Fruit fly (Drosophila melanogaster): ENCODE results near the gene Nak.

dm6 chr2L:18974063-18974779 is 5.7 kb upstream of the Nak start, which contains the start of the genes L2HGDH and CG10431:
- TF ChIP-seq CG5204 (GFP tag; optimal IDR thresholded peaks at IDR 0.05): no peak
- peak; percentile 60 for TF ChIP-seq Hr96 (GFP tag; optimal IDR thresholded peaks at IDR 0.05)
